Fruit fly (Drosophila melanogaster) whole organism, embryonic: ENCODE data around the gene Fbw5.
A peak's percentile ranks its signal among the peaks of the same experiment; 100 is the strongest.

Experiments used
- CG10274 ChIP-seq: fragments of 200-800 bp; sonication (Bioruptor generic); optimal IDR thresholded peaks from 3 replicates; lab custom pipeline; 2017; ENCODE audit warnings: missing biosample characterization, mild to moderate bottlenecking, missing genetic modification characterization
- CG10321 ChIP-seq: fragments of 200-800 bp; sonication (Bioruptor generic); IDR thresholded peaks from 2 replicates; pipeline ENCODE4 v1.3.6; 2022; ENCODE audit warnings: missing biosample characterization, missing genetic modification characterization
- CG12391 ChIP-seq: fragments of 200-800 bp; sonication (Bioruptor generic); optimal IDR thresholded peaks from 3 replicates; lab custom pipeline; 2018; ENCODE audit warnings: missing biosample characterization, mild to moderate bottlenecking, missing genetic modification characterization, moderate library complexity
- CG12942 ChIP-seq: fragments of 200-800 bp; sonication (Bioruptor generic); optimal IDR thresholded peaks from 3 replicates; lab custom pipeline; 2016; ENCODE audit warnings: missing biosample characterization, missing genetic modification characterization
- CG1529 ChIP-seq: fragments of 200-800 bp; sonication (Bioruptor generic); optimal IDR thresholded peaks from 3 replicates; lab custom pipeline; 2018; ENCODE audit warnings: missing biosample characterization, missing genetic modification characterization
- CG17385 ChIP-seq: fragments of 200-800 bp; sonication (Bioruptor generic); optimal IDR thresholded peaks from 3 replicates; lab custom pipeline; 2018; ENCODE audit warnings: missing biosample characterization, mild to moderate bottlenecking, missing genetic modification characterization
- CG18619 ChIP-seq: fragments of 200-800 bp; sonication (Bioruptor generic); optimal IDR thresholded peaks from 3 replicates; lab custom pipeline; 2017; ENCODE audit warnings: missing biosample characterization, mild to moderate bottlenecking, missing genetic modification characterization
- CG3847 ChIP-seq: fragments of 200-800 bp; sonication (Bioruptor generic); IDR thresholded peaks from 2 replicates; pipeline ENCODE4 v1.3.6; 2022; ENCODE audit warnings: missing biosample characterization, missing genetic modification characterization
- CG4854 ChIP-seq: fragments of 200-800 bp; sonication (Bioruptor generic); optimal IDR thresholded peaks from 2 replicates; lab custom pipeline; 2016; ENCODE audit warnings: missing biosample characterization, missing genetic modification characterization, inconsistent platforms
- CG5953 ChIP-seq: fragments of 200-800 bp; sonication (Bioruptor generic); IDR thresholded peaks from 2 replicates; pipeline ENCODE4 v1.3.6; 2022; ENCODE audit warnings: missing biosample characterization, missing genetic modification characterization
- CG6654 ChIP-seq: fragments of 200-800 bp; sonication (Bioruptor generic); optimal IDR thresholded peaks from 2 replicates; lab custom pipeline; 2017; ENCODE audit warnings: missing biosample characterization, mild to moderate bottlenecking, missing genetic modification characterization
- CG6854 ChIP-seq: fragments of 200-800 bp; sonication (Bioruptor generic); optimal IDR thresholded peaks from 3 replicates; lab custom pipeline; 2017; ENCODE audit warnings: missing biosample characterization, mild to moderate bottlenecking, missing genetic modification characterization
- CG7556 ChIP-seq: fragments of 200-800 bp; sonication (Bioruptor generic); optimal IDR thresholded peaks from 2 replicates; lab custom pipeline; 2017; ENCODE audit warnings: missing biosample characterization, mild to moderate bottlenecking, missing genetic modification characterization
- CG7963 ChIP-seq: fragments of 200-800 bp; sonication (Bioruptor generic); IDR thresholded peaks from 3 replicates; pipeline ENCODE4 v1.3.6; 2022; ENCODE audit warnings: missing biosample characterization, missing genetic modification characterization; ENCODE audit not compliant: partially characterized antibody
- CG8765 ChIP-seq: fragments of 200-800 bp; sonication (Bioruptor generic); IDR thresholded peaks from 2 replicates; pipeline ENCODE4 v1.3.6; 2022; ENCODE audit warnings: missing biosample characterization, missing genetic modification characterization
- Camta ChIP-seq: fragments of 200-800 bp; sonication (Bioruptor generic); optimal IDR thresholded peaks from 2 replicates; lab custom pipeline; 2016; ENCODE audit warnings: missing biosample characterization, missing genetic modification characterization
- CkIIα-i1 ChIP-seq: fragments of 200-800 bp; sonication (Bioruptor generic); IDR thresholded peaks from 2 replicates; pipeline ENCODE4 v1.3.6; 2022; ENCODE audit warnings: missing biosample characterization, missing genetic modification characterization
- GATAe ChIP-seq: fragments of 200-800 bp; sonication (Bioruptor generic); conservative IDR thresholded peaks from 2 replicates; pipeline ENCODE4 v1.3.6; 2022; ENCODE audit warnings: missing biosample characterization, missing genetic modification characterization
- HLH54F ChIP-seq: fragments of 200-800 bp; sonication (Bioruptor generic); optimal IDR thresholded peaks from 3 replicates; lab custom pipeline; 2016; ENCODE audit warnings: missing biosample characterization, missing genetic modification characterization
- Med ChIP-seq: fragments of 200-800 bp; sonication (Bioruptor generic); peaks from one replicate; lab custom pipeline; 2016; ENCODE audit warnings: missing biosample characterization, missing genetic modification characterization, mild to moderate bottlenecking, inconsistent platforms, moderate library complexity
- Optix ChIP-seq: fragments of 200-800 bp; sonication (Bioruptor generic); IDR thresholded peaks from 3 replicates; pipeline ENCODE4 v1.3.6; 2022; ENCODE audit warnings: missing biosample characterization, missing genetic modification characterization
- Pdp1 ChIP-seq, 2 experiments: fragments of 200-800 bp; sonication (Bioruptor generic); optimal IDR thresholded peaks; 3 replicates each; lab custom pipeline; 2016; ENCODE audit warnings: missing biosample characterization in 2 of 2, missing genetic modification characterization in 2 of 2, mild to moderate bottlenecking in 1 of 2, moderate library complexity in 1 of 2
- YL-1 ChIP-seq: fragments of 200-800 bp; sonication (Bioruptor generic); optimal IDR thresholded peaks from 3 replicates; lab custom pipeline; 2017; ENCODE audit warnings: missing biosample characterization, mild to moderate bottlenecking, missing genetic modification characterization
- ab ChIP-seq: fragments of 200-800 bp; sonication (Bioruptor generic); optimal IDR thresholded peaks from 2 replicates; lab custom pipeline; 2016; ENCODE audit warnings: missing biosample characterization, missing genetic modification characterization
- bigmax ChIP-seq: fragments of 200-800 bp; sonication (Bioruptor generic); optimal IDR thresholded peaks from 2 replicates; lab custom pipeline; 2018; ENCODE audit warnings: missing biosample characterization, mild to moderate bottlenecking, missing genetic modification characterization
- br ChIP-seq: fragments of >200 bp; optimal IDR thresholded peaks from 2 replicates; lab custom pipeline; 2017
- bsh ChIP-seq, 2 experiments: fragments of 200-800 bp; sonication (Bioruptor generic); optimal IDR thresholded peaks; 2 replicates each; lab custom pipeline; 2017 to 2018; ENCODE audit warnings: mild to moderate bottlenecking in 2 of 2, missing biosample characterization in 2 of 2, missing genetic modification characterization in 2 of 2, moderate library complexity in 1 of 2
- cato ChIP-seq: fragments of 200-800 bp; sonication (Bioruptor generic); optimal IDR thresholded peaks from 2 replicates; lab custom pipeline; 2016; ENCODE audit warnings: missing biosample characterization, missing genetic modification characterization, borderline replicate concordance
- crc ChIP-seq: fragments of 200-800 bp; sonication (Bioruptor generic); optimal IDR thresholded peaks from 2 replicates; lab custom pipeline; 2016; ENCODE audit warnings: missing biosample characterization, missing genetic modification characterization
- cwo ChIP-seq: fragments of 200-800 bp; sonication (Bioruptor generic); optimal IDR thresholded peaks from 3 replicates; lab custom pipeline; 2017; ENCODE audit warnings: missing biosample characterization, missing genetic modification characterization, mild to moderate bottlenecking, moderate library complexity, missing genetic modification reagents
- dimm ChIP-seq: fragments of 200-800 bp; sonication (Bioruptor generic); IDR thresholded peaks from 2 replicates; pipeline ENCODE4 v1.3.6; 2022; ENCODE audit warnings: missing biosample characterization, missing genetic modification characterization
- esg ChIP-seq: fragments of 200-800 bp; sonication (Bioruptor generic); conservative IDR thresholded peaks from 2 replicates; pipeline ENCODE4 v1.3.6; 2022; ENCODE audit warnings: missing biosample characterization, missing genetic modification characterization
- fu2 ChIP-seq: fragments of 200-800 bp; sonication (Bioruptor generic); optimal IDR thresholded peaks from 2 replicates; lab custom pipeline; 2016; ENCODE audit warnings: missing biosample characterization, missing genetic modification characterization
- gce ChIP-seq: fragments of 200-800 bp; sonication (Bioruptor generic); IDR thresholded peaks from 3 replicates; pipeline ENCODE4 v1.3.6; 2022; ENCODE audit warnings: missing biosample characterization, missing genetic modification characterization
- gem ChIP-seq: fragments of 200-800 bp; sonication (Bioruptor generic); optimal IDR thresholded peaks from 2 replicates; lab custom pipeline; 2019; ENCODE audit warnings: missing biosample characterization, mild to moderate bottlenecking, missing genetic modification characterization, moderate library complexity
- gro ChIP-seq: fragments of 200-800 bp; sonication (Bioruptor generic); optimal IDR thresholded peaks from 2 replicates; lab custom pipeline; 2016; ENCODE audit warnings: missing biosample characterization, missing genetic modification characterization
- ind ChIP-seq: fragments of 200-800 bp; sonication (Bioruptor generic); optimal IDR thresholded peaks from 3 replicates; lab custom pipeline; 2016; ENCODE audit warnings: missing biosample characterization, missing genetic modification characterization
- kah ChIP-seq: fragments of 200-800 bp; sonication (Bioruptor generic); optimal IDR thresholded peaks from 2 replicates; lab custom pipeline; 2018; ENCODE audit warnings: missing biosample characterization, mild to moderate bottlenecking, missing genetic modification characterization
- knrl ChIP-seq: fragments of 200-800 bp; sonication (Bioruptor generic); IDR thresholded peaks from 3 replicates; pipeline ENCODE4 v1.3.6; 2022; ENCODE audit warnings: missing biosample characterization, missing genetic modification characterization; ENCODE audit not compliant: partially characterized antibody
- lbe ChIP-seq: fragments of 200-800 bp; sonication (Bioruptor generic); optimal IDR thresholded peaks from 2 replicates; lab custom pipeline; 2016; ENCODE audit warnings: missing biosample characterization, mild to moderate bottlenecking, missing genetic modification characterization
- maf-S ChIP-seq: fragments of 200-800 bp; sonication (Bioruptor generic); optimal IDR thresholded peaks from 2 replicates; lab custom pipeline; 2016; ENCODE audit warnings: missing biosample characterization, missing genetic modification characterization
- nau ChIP-seq: fragments of 200-800 bp; sonication (Bioruptor generic); optimal IDR thresholded peaks from 3 replicates; lab custom pipeline; 2017; ENCODE audit warnings: missing biosample characterization, mild to moderate bottlenecking, missing genetic modification characterization, missing genetic modification reagents
- pum ChIP-seq: fragments of 200-800 bp; sonication (Bioruptor generic); optimal IDR thresholded peaks from 2 replicates; lab custom pipeline; 2016; ENCODE audit warnings: missing biosample characterization, missing genetic modification characterization
- shn ChIP-seq: fragments of 200-800 bp; sonication (Bioruptor generic); optimal IDR thresholded peaks from 3 replicates; lab custom pipeline; 2016; ENCODE audit warnings: missing biosample characterization, missing genetic modification characterization
- slbo ChIP-seq: fragments of 200-800 bp; sonication (Bioruptor generic); IDR thresholded peaks from 2 replicates; pipeline ENCODE4 v1.3.6; 2022; ENCODE audit warnings: missing biosample characterization, missing genetic modification characterization
- sna ChIP-seq: fragments of 200-800 bp; sonication (Bioruptor generic); IDR thresholded peaks from 2 replicates; pipeline ENCODE4 v1.3.6; 2022; ENCODE audit warnings: missing biosample characterization, missing genetic modification characterization; ENCODE audit not compliant: partially characterized antibody
- tio ChIP-seq: fragments of 200-800 bp; sonication (Bioruptor generic); optimal IDR thresholded peaks from 2 replicates; lab custom pipeline; 2017; ENCODE audit warnings: missing biosample characterization, missing genetic modification characterization, inconsistent platforms
- tna ChIP-seq: fragments of 200-800 bp; sonication (Bioruptor generic); IDR thresholded peaks from 2 replicates; pipeline ENCODE4 v1.3.6; 2022; ENCODE audit warnings: missing biosample characterization, missing genetic modification characterization; ENCODE audit not compliant: partially characterized antibody
- toy ChIP-seq: fragments of 200-800 bp; sonication (Bioruptor generic); IDR thresholded peaks from 2 replicates; pipeline ENCODE4 v1.3.6; 2022; ENCODE audit warnings: missing biosample characterization, missing genetic modification characterization
- twi ChIP-seq: fragments of 200-800 bp; optimal IDR thresholded peaks from 2 replicates; lab custom pipeline; 2019; ENCODE audit warnings: missing biosample characterization, mild to moderate bottlenecking, missing genetic modification characterization, moderate library complexity
- vnd ChIP-seq: fragments of 200-800 bp; sonication (Bioruptor generic); IDR thresholded peaks from 3 replicates; pipeline ENCODE4 v1.3.6; 2022; ENCODE audit warnings: missing biosample characterization, missing genetic modification characterization; ENCODE audit not compliant: partially characterized antibody

Gene Fbw5

DNA sequence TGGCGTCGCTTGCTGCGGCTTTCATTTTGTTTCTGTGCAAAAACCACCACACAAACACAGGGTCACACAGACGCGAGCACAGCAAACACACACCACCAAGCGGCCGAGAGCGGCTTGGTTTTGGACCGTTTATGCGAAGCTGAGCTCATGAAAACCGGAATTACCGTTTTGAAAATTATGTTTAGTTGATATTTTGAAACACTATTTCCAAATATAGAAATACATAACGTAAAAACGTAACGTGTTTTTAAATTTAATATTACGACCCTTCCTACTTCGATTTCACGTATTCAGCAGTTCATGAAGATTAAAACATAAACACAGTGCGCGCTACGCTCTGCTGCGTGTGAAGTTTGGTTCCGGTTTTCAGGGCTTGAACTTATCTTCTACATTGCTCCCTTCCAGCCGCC lies 14.5 kb downstream of the Fbw5 start (continued):
- peak; percentile 36; the same call in 1 of the 2 replicates for TF ChIP-seq CkIIα-i1
- peak; percentile 91 for TF ChIP-seq esg (GFP tag; lab: Robert Waterston, UW)
- TF ChIP-seq CG5953 (GFP tag; lab: Robert Waterston, UW) = peak; percentile 90
- TF ChIP-seq CG17385 (GFP tag; lab: Kevin White, UChicago) = peak; percentile 94
- TF ChIP-seq fu2 (GFP tag; lab: Kevin White, UChicago) = peak; percentile 79
- TF ChIP-seq nau (GFP tag; lab: Kevin White, UChicago) = no peak
- peak; percentile 95 for TF ChIP-seq CG4854 (GFP tag; lab: Kevin White, UChicago)
- peak; percentile 83 for TF ChIP-seq YL-1
- TF ChIP-seq dimm (GFP tag; lab: Robert Waterston, UW) = peak; percentile 81
- peak; percentile 60 for TF ChIP-seq ab (GFP tag; lab: Kevin White, UChicago)
- peak; percentile 33; the same call in 1 of the 2 replicates for TF ChIP-seq GATAe (GFP tag; lab: Robert Waterston, UW)
- TF ChIP-seq CG10321 (GFP tag; lab: Robert Waterston, UW) = peak; percentile 81
- TF ChIP-seq sna (GFP tag; lab: Robert Waterston, UW) = no peak
- TF ChIP-seq lbe (GFP tag; lab: Kevin White, UChicago) = peak; percentile 93
- peak; percentile 29 for TF ChIP-seq bigmax
- TF ChIP-seq CG7556 (GFP tag; lab: Kevin White, UChicago) = peak; percentile 97
- peak; percentile 94 for TF ChIP-seq CG3847 (GFP tag; lab: Robert Waterston, UW)
- TF ChIP-seq Optix (GFP tag; lab: Robert Waterston, UW) = peak; percentile 91
- TF ChIP-seq twi (tag; lab: Kevin White, UChicago) = peak; percentile 89
- peak; percentile 98 for TF ChIP-seq gem (tag; lab: Kevin White, UChicago)
- no peak for TF ChIP-seq CG7963 (GFP tag; lab: Robert Waterston, UW)
- TF ChIP-seq CG10274 (GFP tag; lab: Kevin White, UChicago) = peak; percentile 84
- TF ChIP-seq Med (GFP tag; lab: Kevin White, UChicago) = peak; percentile 100
- TF ChIP-seq vnd = no peak
- TF ChIP-seq Pdp1 (GFP tag; optimal IDR thresholded peaks at IDR 0.05; lab: Kevin White, UChicago) = peak; percentile 92 to 93
- TF ChIP-seq gce (GFP tag; lab: Robert Waterston, UW) = peak; percentile 91
- peak; percentile 98 for TF ChIP-seq gro (GFP tag; lab: Kevin White, UChicago)
- TF ChIP-seq CG6654 (GFP tag; lab: Kevin White, UChicago) = peak; percentile 82
- peak; percentile 87 for TF ChIP-seq CG12942 (GFP tag; lab: Kevin White, UChicago)
- peak; percentile 95 for TF ChIP-seq Camta (GFP tag; lab: Kevin White, UChicago)
- peak; percentile 97 for TF ChIP-seq CG6854
- peak; percentile 90 for TF ChIP-seq ind
- TF ChIP-seq bsh (GFP tag; optimal IDR thresholded peaks at IDR 0.05; lab: Kevin White, UChicago) = peak; percentile 93 to 97
- TF ChIP-seq maf-S (GFP tag; lab: Kevin White, UChicago) = peak; percentile 91
- peak; percentile 98 for TF ChIP-seq CG12391
- TF ChIP-seq br (lab: Kevin White, UChicago) = no peak
- peak; percentile 90 for TF ChIP-seq crc (GFP tag; lab: Kevin White, UChicago)
- TF ChIP-seq toy (GFP tag; lab: Robert Waterston, UW) = peak; percentile 76; the same call in 1 of the 2 replicates
- TF ChIP-seq shn = peak; percentile 79
- TF ChIP-seq HLH54F (GFP tag; lab: Kevin White, UChicago) = peak; percentile 93
- peak; percentile 92 for TF ChIP-seq CG1529 (GFP tag; lab: Kevin White, UChicago)
- peak; percentile 92 for TF ChIP-seq kah
- TF ChIP-seq CG8765 (GFP tag; lab: Robert Waterston, UW) = peak; percentile 73
- TF ChIP-seq pum = peak; percentile 90
- TF ChIP-seq knrl (GFP tag; lab: Robert Waterston, UW) = no peak
- peak; percentile 94 for TF ChIP-seq cwo (GFP tag; lab: Kevin White, UChicago)
- TF ChIP-seq tio (GFP tag; lab: Kevin White, UChicago) = no peak
- peak; percentile 95 for TF ChIP-seq CG18619
- peak; percentile 82 for TF ChIP-seq cato
- TF ChIP-seq tna (GFP tag; lab: Robert Waterston, UW) = no peak
- TF ChIP-seq slbo = peak; percentile 89
